Worm (Caenorhabditis elegans) whole organism, late embryonic: ENCODE measurements around the gene vamp-8.

ENCODE experiments used
- C08G9.2 ChIP-seq: sonication (generic microtip); optimal IDR thresholded peaks from 2 replicates; lab custom pipeline; 2016; ENCODE audit warnings: mild to moderate bottlenecking, missing genetic modification characterization, moderate library complexity, missing compliant biosample characterization
- C38D4.7 ChIP-seq: fragments of 200-800 bp; sonication (Bioruptor generic); optimal IDR thresholded peaks from 2 replicates; lab custom pipeline; 2018; ENCODE audit warnings: mild to moderate bottlenecking, missing genetic modification characterization, moderate library complexity, missing compliant biosample characterization
- F13H6.1 ChIP-seq: sonication (generic microtip); optimal IDR thresholded peaks from 2 replicates; lab custom pipeline; 2016; ENCODE audit warnings: missing genetic modification characterization, missing compliant biosample characterization
- K02D7.2 ChIP-seq: sonication (generic microtip); optimal IDR thresholded peaks from 2 replicates; lab custom pipeline; 2017; ENCODE audit warnings: mild to moderate bottlenecking, missing genetic modification characterization, missing compliant biosample characterization
- Y22D7AL.16 ChIP-seq: sonication (generic microtip); optimal IDR thresholded peaks from 2 replicates; lab custom pipeline; 2016; ENCODE audit warnings: missing genetic modification characterization, missing compliant biosample characterization
- ahr-1 ChIP-seq: sonication (generic microtip); optimal IDR thresholded peaks from 2 replicates; lab custom pipeline; 2016; ENCODE audit warnings: missing genetic modification characterization, missing compliant biosample characterization
- ceh-14 ChIP-seq: sonication (generic microtip); optimal IDR thresholded peaks from 2 replicates; lab custom pipeline; 2016; ENCODE audit warnings: missing genotype, missing genetic modification characterization, missing compliant biosample characterization
- ceh-2 ChIP-seq: sonication (generic microtip); optimal IDR thresholded peaks from 2 replicates; lab custom pipeline; 2016; ENCODE audit warnings: missing genotype, missing genetic modification characterization, missing compliant biosample characterization
- ceh-22 ChIP-seq: sonication (generic microtip); optimal IDR thresholded peaks from 2 replicates; lab custom pipeline; 2017; ENCODE audit warnings: missing biosample characterization, missing genetic modification characterization
- ceh-24 ChIP-seq: sonication (generic microtip); optimal IDR thresholded peaks from 2 replicates; lab custom pipeline; 2016; ENCODE audit warnings: mild to moderate bottlenecking, missing genetic modification characterization, missing compliant biosample characterization
- ceh-48 ChIP-seq: sonication (generic microtip); optimal IDR thresholded peaks from 2 replicates; lab custom pipeline; 2016; ENCODE audit warnings: missing genetic modification characterization, inconsistent platforms, missing compliant biosample characterization
- ceh-9 ChIP-seq: sonication (generic microtip); optimal IDR thresholded peaks from 2 replicates; lab custom pipeline; 2016; ENCODE audit warnings: mild to moderate bottlenecking, missing genetic modification characterization, inconsistent platforms, missing compliant biosample characterization
- che-1 ChIP-seq: sonication (generic microtip); optimal IDR thresholded peaks from 2 replicates; lab custom pipeline; 2016; ENCODE audit warnings: mild to moderate bottlenecking, missing genetic modification characterization, missing compliant biosample characterization
- elt-4 ChIP-seq: sonication (generic microtip); optimal IDR thresholded peaks from 2 replicates; lab custom pipeline; 2016; ENCODE audit warnings: missing genetic modification characterization, missing compliant biosample characterization
- ets-4 ChIP-seq: sonication (generic microtip); optimal IDR thresholded peaks from 2 replicates; lab custom pipeline; 2016; ENCODE audit warnings: missing genetic modification characterization, missing compliant biosample characterization
- fkh-10 ChIP-seq: fragments of 150-350 bp; optimal IDR thresholded peaks from 2 replicates; lab custom pipeline; 2014; ENCODE audit warnings: missing biosample characterization, missing genetic modification reagents, missing genetic modification characterization
- gmeb-2 ChIP-seq: sonication (generic microtip); optimal IDR thresholded peaks from 2 replicates; lab custom pipeline; 2016; ENCODE audit warnings: missing genetic modification characterization, inconsistent platforms, missing compliant biosample characterization
- hlh-15 ChIP-seq: sonication (generic microtip); optimal IDR thresholded peaks from 2 replicates; lab custom pipeline; 2016; ENCODE audit warnings: missing genetic modification characterization, missing compliant biosample characterization
- hlh-30 ChIP-seq: sonication (generic microtip); optimal IDR thresholded peaks from 2 replicates; lab custom pipeline; 2017; ENCODE audit warnings: antibody characterized with exemption, missing genetic modification characterization, missing compliant biosample characterization; ENCODE audit not compliant: insufficient read depth
- hlh-8 ChIP-seq: sonication (generic microtip); optimal IDR thresholded peaks from 2 replicates; lab custom pipeline; 2016; ENCODE audit warnings: missing genotype, missing genetic modification characterization, missing compliant biosample characterization
- lim-6 ChIP-seq: sonication (generic microtip); optimal IDR thresholded peaks from 2 replicates; lab custom pipeline; 2016; ENCODE audit warnings: missing genetic modification characterization, missing compliant biosample characterization
- lin-11 ChIP-seq: fragments of 200-800 bp; sonication (Bioruptor generic); optimal IDR thresholded peaks from 2 replicates; lab custom pipeline; 2018; ENCODE audit warnings: mild to moderate bottlenecking, missing genetic modification characterization, missing compliant biosample characterization
- madf-2 ChIP-seq: sonication (generic microtip); optimal IDR thresholded peaks from 2 replicates; lab custom pipeline; 2017; ENCODE audit warnings: missing genetic modification characterization, missing compliant biosample characterization
- mec-3 ChIP-seq: sonication (generic microtip); optimal IDR thresholded peaks from 2 replicates; lab custom pipeline; 2016; ENCODE audit warnings: borderline replicate concordance, missing genetic modification characterization, missing compliant biosample characterization
- nfya-1 ChIP-seq: sonication (generic microtip); optimal IDR thresholded peaks from 2 replicates; lab custom pipeline; 2017; ENCODE audit warnings: missing genetic modification characterization, mild to moderate bottlenecking, missing compliant biosample characterization, antibody characterized with exemption, moderate library complexity
- nhr-232 ChIP-seq: sonication (generic microtip); optimal IDR thresholded peaks from 2 replicates; lab custom pipeline; 2016; ENCODE audit warnings: missing genetic modification characterization, missing compliant biosample characterization
- odd-2 ChIP-seq: sonication (generic microtip); optimal IDR thresholded peaks from 2 replicates; lab custom pipeline; 2017; ENCODE audit warnings: antibody characterized with exemption, mild to moderate bottlenecking, missing genetic modification characterization, missing compliant biosample characterization
- pax-1 ChIP-seq: fragments of 150-350 bp; optimal IDR thresholded peaks from 2 replicates; lab custom pipeline; 2014; ENCODE audit warnings: missing biosample characterization, missing genetic modification characterization
- pha-2 ChIP-seq: sonication (generic microtip); optimal IDR thresholded peaks from 2 replicates; lab custom pipeline; 2017; ENCODE audit warnings: mild to moderate bottlenecking, missing genetic modification characterization, missing compliant biosample characterization
- pqm-1 ChIP-seq: sonication (generic microtip); optimal IDR thresholded peaks from 2 replicates; lab custom pipeline; 2016; ENCODE audit warnings: missing genetic modification characterization, missing compliant biosample characterization
- ref-2 ChIP-seq: sonication (generic microtip); optimal IDR thresholded peaks from 2 replicates; lab custom pipeline; 2016; ENCODE audit warnings: missing genetic modification characterization, missing compliant biosample characterization
- sox-4 ChIP-seq: sonication (generic microtip); optimal IDR thresholded peaks from 2 replicates; lab custom pipeline; 2017; ENCODE audit warnings: mild to moderate bottlenecking, missing genetic modification characterization, inconsistent platforms, missing compliant biosample characterization
- ttx-3 ChIP-seq: sonication (generic microtip); optimal IDR thresholded peaks from 2 replicates; lab custom pipeline; 2016; ENCODE audit warnings: missing genetic modification reagents, missing genetic modification characterization, missing compliant biosample characterization
- unc-42 ChIP-seq: sonication (generic microtip); optimal IDR thresholded peaks from 2 replicates; lab custom pipeline; 2016; ENCODE audit warnings: missing genotype, missing genetic modification characterization, missing compliant biosample characterization
- unc-55 ChIP-seq: sonication (generic microtip); optimal IDR thresholded peaks from 2 replicates; lab custom pipeline; 2017; ENCODE audit warnings: missing biosample characterization, missing genetic modification reagents, missing genetic modification characterization
- zip-5 ChIP-seq: sonication (generic microtip); optimal IDR thresholded peaks from 2 replicates; lab custom pipeline; 2016; ENCODE audit warnings: missing genetic modification characterization, missing compliant biosample characterization

The vamp-8 gene

DNA sequence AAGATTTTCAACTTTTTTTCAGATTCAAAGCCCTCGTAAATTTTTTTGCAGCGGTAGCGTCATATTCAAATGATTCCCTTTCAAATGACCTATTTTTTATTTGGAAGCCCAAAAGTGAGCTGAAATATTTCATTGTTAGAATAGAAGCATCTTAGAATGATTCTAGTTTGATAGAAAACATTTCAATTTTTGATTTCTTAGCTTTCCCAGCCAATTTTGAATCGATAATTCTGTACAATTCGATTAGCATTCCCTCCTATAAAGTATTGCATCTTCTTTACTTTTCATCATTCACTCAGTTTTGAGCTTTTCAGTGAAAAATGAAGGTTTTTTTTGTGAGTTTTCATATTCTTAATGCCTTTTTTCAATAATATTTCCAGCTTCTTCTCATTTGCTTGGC lies 1.8 kb upstream of the vamp-8 start, which contains the start of gene B0513.90:
Gene B0513.90 (plus strand): TSS at position 301 of the 400 bp plus-strand sequence.
- TF ChIP-seq sox-4 (tag; lab: Kevin White, UChicago) (no peak), F13H6.1 (no peak), K02D7.2 (no peak), ttx-3 (tag; lab: Kevin White, UChicago) (no peak)

DNA sequence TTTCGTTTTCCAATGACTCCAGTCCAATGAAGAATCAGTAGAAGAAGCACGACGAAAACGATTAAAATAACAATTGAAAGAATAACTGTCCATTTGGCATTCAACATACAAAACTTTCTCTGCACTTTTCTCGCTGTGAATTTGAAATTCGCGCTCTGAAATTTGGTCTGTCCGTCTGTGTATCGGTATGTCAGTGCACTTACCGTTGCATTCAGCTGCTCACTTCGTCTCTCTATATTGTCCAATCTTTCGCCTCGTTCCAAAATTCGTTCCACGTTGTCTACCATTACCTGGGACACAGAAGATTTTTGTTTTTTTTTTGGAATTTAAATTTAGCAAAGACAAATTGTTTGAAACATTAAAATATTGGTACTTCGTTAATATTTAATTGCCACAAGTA lies 4.5 kb downstream of the vamp-8 start:
- no peak for TF ChIP-seq che-1 (tag; lab: Kevin White, UChicago)
- no peak for TF ChIP-seq C38D4.7

DNA sequence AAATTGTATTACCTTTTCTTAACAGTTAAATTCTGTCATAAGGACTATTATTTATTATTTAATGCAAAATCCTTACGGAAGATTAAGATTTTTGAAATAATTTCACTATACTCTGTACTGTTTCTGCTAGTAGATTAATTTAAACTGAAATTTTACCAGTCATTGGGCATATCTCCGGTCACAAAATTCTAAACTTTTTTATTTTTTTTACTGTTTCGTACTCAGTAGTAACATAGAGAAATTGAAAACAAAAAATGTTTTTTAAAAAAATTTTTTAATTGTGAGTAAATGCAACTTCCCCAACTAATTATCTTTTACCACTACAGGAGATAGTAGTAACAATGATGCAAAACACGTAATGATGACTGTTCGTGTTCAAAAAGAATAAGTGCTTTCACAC lies 26.7 kb downstream of the vamp-8 start:
- TF ChIP-seq pqm-1 (no peak), che-1 (tag; lab: Kevin White, UChicago) (no peak), zip-5 (tag; lab: Kevin White, UChicago) (no peak), nfya-1 (tag; lab: Kevin White, UChicago) (no peak), lim-6 (no peak), ceh-24 (tag; lab: Kevin White, UChicago) (no peak), nhr-232 (tag; lab: Kevin White, UChicago) (no peak), hlh-15 (tag; lab: Kevin White, UChicago) (no peak), unc-42 (tag; lab: Kevin White, UChicago) (no peak), fkh-10 (no peak), ceh-9 (no peak), lin-11 (no peak), Y22D7AL.16 (tag; lab: Kevin White, UChicago) (no peak), ahr-1 (tag; lab: Kevin White, UChicago) (no peak), ceh-2 (tag; lab: Kevin White, UChicago) (no peak), ceh-14 (no peak), unc-55 (no peak)

DNA sequence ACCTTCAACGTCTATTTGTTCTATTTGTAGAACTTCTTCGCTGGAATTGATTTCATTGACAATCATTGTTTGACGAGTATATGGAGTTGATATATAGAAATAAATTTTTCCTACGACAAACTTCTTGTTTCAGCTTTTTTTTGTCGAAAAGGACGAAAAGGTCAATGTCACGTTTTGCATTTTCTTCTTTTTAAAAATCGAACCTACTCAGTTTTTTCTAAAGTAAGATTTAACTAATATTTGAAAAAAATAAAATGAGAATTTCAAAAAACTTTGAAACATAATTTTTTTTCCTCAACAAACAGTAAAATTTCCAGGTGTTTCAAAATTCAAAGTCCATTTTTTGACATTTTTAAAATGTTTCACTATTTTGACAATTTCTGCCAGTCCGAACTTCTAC lies 28.7 kb downstream of the vamp-8 start, which contains the start of gene H08M01.1:
Gene H08M01.1 (minus strand): TSS at position 101 of the 400 bp plus-strand sequence.
- TF ChIP-seq ets-4 (tag; lab: Kevin White, UChicago) (no peak), odd-2 (tag; lab: Kevin White, UChicago) (no peak), pax-1 (no peak), C08G9.2 (no peak), elt-4 (no peak), madf-2 (no peak), ceh-48 (tag; lab: Kevin White, UChicago) (no peak), hlh-30 (no peak), unc-42 (tag; lab: Kevin White, UChicago) (no peak), gmeb-2 (tag; lab: Kevin White, UChicago) (no peak), mec-3 (tag; lab: Kevin White, UChicago) (no peak), ttx-3 (tag; lab: Kevin White, UChicago) (no peak), sox-4 (tag; lab: Kevin White, UChicago) (no peak), hlh-8 (tag; lab: Kevin White, UChicago) (no peak), ceh-2 (tag; lab: Kevin White, UChicago) (no peak), F13H6.1 (no peak), ref-2 (tag; lab: Kevin White, UChicago) (no peak), pha-2 (tag; lab: Kevin White, UChicago) (no peak), ceh-24 (tag; lab: Kevin White, UChicago) (no peak), ceh-22 (tag; lab: Kevin White, UChicago) (no peak)
- TF ChIP-seq, all 69 proteins: peak for 0
